Worm (Caenorhabditis elegans) whole organism, L1 larva: ENCODE measurements around the gene T01D1.8.

ENCODE experiments used
- C04F5.9 ChIP-seq: sonication (generic microtip); optimal IDR thresholded peaks from 2 replicates; lab custom pipeline; 2016; ENCODE audit warnings: missing genetic modification characterization, missing compliant biosample characterization
- Y116A8C.19 ChIP-seq: sonication (generic microtip); optimal IDR thresholded peaks from 2 replicates; lab custom pipeline; 2016; ENCODE audit warnings: missing compliant biosample characterization, missing genetic modification characterization, borderline replicate concordance
- aly-2 ChIP-seq: fragments of 150-350 bp; optimal IDR thresholded peaks from 2 replicates; lab custom pipeline; 2014; ENCODE audit warnings: missing biosample characterization, missing genetic modification characterization
- ama-1 ChIP-seq: fragments of 150-350 bp; optimal IDR thresholded peaks from 2 replicates; lab custom pipeline; 2014
- blmp-1 ChIP-seq: fragments of 150-350 bp; optimal IDR thresholded peaks from 2 replicates; lab custom pipeline; 2014; ENCODE audit warnings: missing biosample characterization, missing genetic modification characterization
- ceh-63 ChIP-seq: fragments of 200-800 bp; sonication (Bioruptor generic); optimal IDR thresholded peaks from 2 replicates; lab custom pipeline; 2018; ENCODE audit warnings: mild to moderate bottlenecking, missing genetic modification characterization, missing compliant biosample characterization
- ceh-82 ChIP-seq, 3 experiments: fragments of 150-350 bp in 1 of 3; sonication (generic microtip) in 2 of 3; optimal IDR thresholded peaks; 2 replicates each; lab custom pipeline; 2014 to 2017; ENCODE audit warnings: missing biosample characterization in 3 of 3, missing genetic modification characterization in 3 of 3
- ceh-88 ChIP-seq: fragments of 200-800 bp; sonication (Bioruptor generic); IDR thresholded peaks from 2 replicates; pipeline ENCODE4 v1.3.6; 2022; ENCODE audit warnings: missing genetic modification characterization, missing compliant biosample characterization
- ceh-90 ChIP-seq: sonication (generic microtip); optimal IDR thresholded peaks from 2 replicates; lab custom pipeline; 2016; ENCODE audit warnings: missing genetic modification characterization, missing compliant biosample characterization
- ces-1 ChIP-seq: fragments of 150-350 bp; optimal IDR thresholded peaks from 2 replicates; lab custom pipeline; 2014; ENCODE audit warnings: missing biosample characterization, missing genetic modification reagents, missing genetic modification characterization
- efl-1 ChIP-seq, 4 experiments: fragments of 150-350 bp; optimal IDR thresholded peaks in 3 of 4; peaks in 1 of 4; 1 replicate in 1 of 4; 2 replicates in 3 of 4; lab custom pipeline; 2014; ENCODE audit warnings: missing biosample characterization in 2 of 4, missing genetic modification characterization in 2 of 4, missing genetic modification reagents in 2 of 4
- elt-2 ChIP-seq: sonication (generic microtip); optimal IDR thresholded peaks from 2 replicates; lab custom pipeline; 2016; ENCODE audit warnings: missing genetic modification characterization, mild to moderate bottlenecking, inconsistent platforms, missing compliant biosample characterization, missing genetic modification reagents
- fkh-10 ChIP-seq: sonication (generic microtip); optimal IDR thresholded peaks from 2 replicates; lab custom pipeline; 2017; ENCODE audit warnings: missing biosample characterization, missing genetic modification reagents, missing genetic modification characterization
- fos-1 ChIP-seq: fragments of 150-350 bp; optimal IDR thresholded peaks from 2 replicates; lab custom pipeline; 2014; ENCODE audit warnings: missing biosample characterization, missing genetic modification characterization
- grh-1 ChIP-seq: fragments of 200-800 bp; sonication (Bioruptor generic); IDR thresholded peaks from 2 replicates; pipeline ENCODE4 v1.3.6; 2022; ENCODE audit warnings: missing genetic modification reagents, missing genetic modification characterization, missing compliant biosample characterization
- hlh-17 ChIP-seq: fragments of 200-800 bp; sonication (Bioruptor generic); optimal IDR thresholded peaks from 2 replicates; lab custom pipeline; 2018; ENCODE audit warnings: missing genetic modification characterization, mild to moderate bottlenecking, missing compliant biosample characterization, moderate library complexity, borderline replicate concordance
- isw-1 ChIP-seq: fragments of 200-800 bp; sonication (Bioruptor generic); IDR thresholded peaks from 2 replicates; pipeline ENCODE4 v1.3.6; 2022; ENCODE audit warnings: missing genetic modification characterization, missing compliant biosample characterization
- jun-1 ChIP-seq: fragments of 150-350 bp; optimal IDR thresholded peaks from 2 replicates; lab custom pipeline; 2014; ENCODE audit warnings: missing biosample characterization, missing genetic modification reagents, missing genetic modification characterization
- lin-13 ChIP-seq: fragments of 150-350 bp; optimal IDR thresholded peaks from 2 replicates; lab custom pipeline; 2014; ENCODE audit warnings: missing biosample characterization, missing genetic modification reagents, missing genetic modification characterization
- lin-14 ChIP-seq: fragments of 200-800 bp; sonication (Bioruptor generic); optimal IDR thresholded peaks from 2 replicates; lab custom pipeline; 2018; ENCODE audit warnings: mild to moderate bottlenecking, missing genetic modification characterization, moderate library complexity, missing compliant biosample characterization
- lin-35 ChIP-seq, 2 experiments: fragments of 150-350 bp; optimal IDR thresholded peaks; 2 replicates each; lab custom pipeline; 2014; ENCODE audit warnings: missing biosample characterization in 2 of 2, missing genetic modification characterization in 2 of 2, missing genetic modification reagents in 2 of 2
- lin-39 ChIP-seq: fragments of 150-350 bp; optimal IDR thresholded peaks from 2 replicates; lab custom pipeline; 2014; ENCODE audit warnings: missing biosample characterization, missing genetic modification reagents, missing genetic modification characterization
- mdl-1 ChIP-seq, 2 experiments: fragments of 150-350 bp; optimal IDR thresholded peaks; 2 replicates each; lab custom pipeline; 2014 to 2017; ENCODE audit warnings: missing biosample characterization in 2 of 2, missing genetic modification characterization in 2 of 2, inconsistent platforms in 1 of 2
- nhr-19 ChIP-seq: fragments of 200-800 bp; sonication (Bioruptor generic); conservative IDR thresholded peaks from 2 replicates; pipeline ENCODE4 v1.3.6; 2022; ENCODE audit warnings: missing genetic modification characterization, missing compliant biosample characterization
- nhr-237 ChIP-seq: fragments of 150-350 bp; optimal IDR thresholded peaks from 2 replicates; lab custom pipeline; 2014; ENCODE audit warnings: missing biosample characterization, missing genetic modification characterization
- nhr-47 ChIP-seq: sonication (generic microtip); optimal IDR thresholded peaks from 2 replicates; lab custom pipeline; 2016; ENCODE audit warnings: mild to moderate bottlenecking, missing genetic modification characterization, moderate library complexity, missing compliant biosample characterization
- nhr-71 ChIP-seq: sonication (generic microtip); optimal IDR thresholded peaks from 2 replicates; lab custom pipeline; 2016; ENCODE audit warnings: mild to moderate bottlenecking, missing genetic modification characterization, moderate library complexity, missing compliant biosample characterization
- nhr-84 ChIP-seq: sonication (generic microtip); optimal IDR thresholded peaks from 2 replicates; lab custom pipeline; 2017; ENCODE audit warnings: missing biosample characterization, missing genetic modification characterization
- pag-3 ChIP-seq: sonication (generic microtip); optimal IDR thresholded peaks from 2 replicates; lab custom pipeline; 2017; ENCODE audit warnings: missing genetic modification characterization, mild to moderate bottlenecking, missing compliant biosample characterization, antibody characterized with exemption, borderline replicate concordance; ENCODE audit not compliant: insufficient read depth
- pax-3 ChIP-seq: fragments of 200-800 bp; sonication (Bioruptor generic); optimal IDR thresholded peaks from 2 replicates; lab custom pipeline; 2018; ENCODE audit warnings: mild to moderate bottlenecking, missing genetic modification characterization, moderate library complexity, missing compliant biosample characterization
- pqm-1 ChIP-seq: sonication (generic microtip); optimal IDR thresholded peaks from 3 replicates; lab custom pipeline; 2017; ENCODE audit warnings: missing biosample characterization, missing genetic modification characterization
- rnt-1 ChIP-seq: sonication (generic microtip); optimal IDR thresholded peaks from 2 replicates; lab custom pipeline; 2016; ENCODE audit warnings: mild to moderate bottlenecking, missing genetic modification characterization, moderate library complexity, missing compliant biosample characterization
- skn-1 ChIP-seq: fragments of 150-350 bp; optimal IDR thresholded peaks from 2 replicates; lab custom pipeline; 2014; ENCODE audit warnings: missing biosample characterization, missing genetic modification characterization
- snpc-4 ChIP-seq: fragments of 150-350 bp; optimal IDR thresholded peaks from 2 replicates; lab custom pipeline; 2014; ENCODE audit warnings: missing biosample characterization, missing genetic modification characterization
- snu-23 ChIP-seq: sonication (generic microtip); optimal IDR thresholded peaks from 2 replicates; lab custom pipeline; 2016; ENCODE audit warnings: missing genetic modification characterization, missing compliant biosample characterization
- sox-4 ChIP-seq: sonication (generic microtip); optimal IDR thresholded peaks from 2 replicates; lab custom pipeline; 2016; ENCODE audit warnings: missing genetic modification characterization, missing compliant biosample characterization
- sptf-1 ChIP-seq: fragments of 150-350 bp; optimal IDR thresholded peaks from 2 replicates; lab custom pipeline; 2014; ENCODE audit warnings: missing biosample characterization, missing genetic modification characterization
- sup-37 ChIP-seq: fragments of 200-800 bp; sonication (Bioruptor generic); optimal IDR thresholded peaks from 2 replicates; lab custom pipeline; 2018; ENCODE audit warnings: mild to moderate bottlenecking, missing genetic modification characterization, missing compliant biosample characterization
- swsn-7 ChIP-seq: sonication (generic microtip); optimal IDR thresholded peaks from 2 replicates; lab custom pipeline; 2016; ENCODE audit warnings: missing genetic modification characterization, missing compliant biosample characterization
- tbx-2 ChIP-seq: sonication (generic microtip); optimal IDR thresholded peaks from 2 replicates; lab custom pipeline; 2016; ENCODE audit warnings: missing genetic modification characterization, missing compliant biosample characterization
- unc-130 ChIP-seq: fragments of 150-350 bp; optimal IDR thresholded peaks from 2 replicates; lab custom pipeline; 2017; ENCODE audit warnings: missing biosample characterization, missing genetic modification characterization, inconsistent platforms
- unc-30 ChIP-seq: sonication (generic microtip); optimal IDR thresholded peaks from 2 replicates; lab custom pipeline; 2017; ENCODE audit warnings: missing biosample characterization, missing genetic modification characterization
- unc-62 ChIP-seq: fragments of 150-350 bp; optimal IDR thresholded peaks from 2 replicates; lab custom pipeline; 2014; ENCODE audit warnings: missing biosample characterization, missing genetic modification reagents, missing genetic modification characterization
- unc-86 ChIP-seq: sonication (generic microtip); optimal IDR thresholded peaks from 2 replicates; lab custom pipeline; 2016; ENCODE audit warnings: missing genetic modification characterization, missing compliant biosample characterization
- unc-98 ChIP-seq: fragments of 200-800 bp; sonication (Bioruptor generic); IDR thresholded peaks from 2 replicates; pipeline ENCODE4 v1.3.6; 2022; ENCODE audit warnings: missing genetic modification characterization, missing compliant biosample characterization
- zag-1 ChIP-seq: fragments of 150-350 bp; optimal IDR thresholded peaks from 2 replicates; lab custom pipeline; 2014; ENCODE audit warnings: missing biosample characterization, missing genetic modification characterization
- ztf-11 ChIP-seq, 2 experiments: sonication (generic microtip); optimal IDR thresholded peaks; 2 replicates each; lab custom pipeline; 2016 to 2017; ENCODE audit warnings: missing genetic modification characterization in 2 of 2, missing biosample characterization in 1 of 2, missing compliant biosample characterization in 1 of 2

The T01D1.8 gene

ce11 chrII:196685-197084 is 10.1 kb downstream of the T01D1.8 start, which contains the start of gene chs-2:
Gene chs-2, plus strand, starts transcription at chrII:196985.
- TF ChIP-seq efl-1 (optimal IDR thresholded peaks at IDR 0.05; lab: Kevin White, UChicago) (no peak), efl-1 (GFP tag; optimal IDR thresholded peaks at IDR 0.05 in 1 of 2; lab: Kevin White, UChicago) (peak in 1 of 2 experiments; percentile 52), ama-1 (lab: Kevin White, UChicago) (no peak)
- TF ChIP-seq, all 84 proteins: peak for 1

ce11 chrII:208097-208496 is 21.6 kb downstream of the T01D1.8 start:
- TF ChIP-seq ztf-11 (tag; optimal IDR thresholded peaks at IDR 0.05; lab: Kevin White, UChicago): no peak
- TF ChIP-seq swsn-7 (tag; lab: Kevin White, UChicago): no peak
- no peak for TF ChIP-seq nhr-237
- TF ChIP-seq lin-39 (tag; lab: Kevin White, UChicago): no peak
- TF ChIP-seq nhr-47 (tag; lab: Kevin White, UChicago): no peak
- no peak for TF ChIP-seq fkh-10 (GFP tag; lab: Kevin White, UChicago)
- TF ChIP-seq aly-2 (tag; lab: Kevin White, UChicago): no peak

ce11 chrII:216598-216997 is 30.1 kb downstream of the T01D1.8 start, which contains the start of gene F48A11.4:
Gene F48A11.4, minus strand, starts transcription at chrII:216621.
- peak; percentile 73 for TF ChIP-seq ceh-90 (tag; lab: Kevin White, UChicago)
- peak; percentile 95 for TF ChIP-seq skn-1 (tag; lab: Kevin White, UChicago)
- peak; percentile 86 for TF ChIP-seq ama-1 (lab: Kevin White, UChicago)
- TF ChIP-seq unc-86 (tag; lab: Kevin White, UChicago): peak; percentile 93
- no peak for TF ChIP-seq pqm-1 (tag; lab: Kevin White, UChicago)
- TF ChIP-seq unc-130 (tag; lab: Kevin White, UChicago): peak; percentile 97
- peak; percentile 96 to 97 (median 96) for TF ChIP-seq ceh-82 (tag; optimal IDR thresholded peaks at IDR 0.05; lab: Kevin White, UChicago)
- TF ChIP-seq rnt-1 (tag; lab: Kevin White, UChicago): peak; percentile 98
- no peak for TF ChIP-seq sptf-1 (tag; lab: Kevin White, UChicago)
- TF ChIP-seq C04F5.9 (tag; lab: Kevin White, UChicago): peak; percentile 88
- peak; percentile 97 for TF ChIP-seq nhr-71
- no peak for TF ChIP-seq ceh-63 (GFP tag; lab: Kevin White, UChicago)
- TF ChIP-seq snu-23 (GFP tag; lab: Kevin White, UChicago): peak; percentile 98
- TF ChIP-seq isw-1 (GFP tag; lab: Robert Waterston, UW): peak; percentile 92
- TF ChIP-seq lin-35 (GFP tag; optimal IDR thresholded peaks at IDR 0.05; lab: Kevin White, UChicago): peak; percentile 100
- peak in 1 of 2 experiments; percentile 85 for TF ChIP-seq mdl-1 (tag; optimal IDR thresholded peaks at IDR 0.05; lab: Kevin White, UChicago)
- no peak for TF ChIP-seq pag-3 (tag; lab: Kevin White, UChicago)
- TF ChIP-seq ces-1 (GFP tag; lab: Kevin White, UChicago): no peak
- TF ChIP-seq jun-1 (tag; lab: Kevin White, UChicago): peak; percentile 93
- TF ChIP-seq ceh-88 (GFP tag; lab: Robert Waterston, UW): peak; percentile 86
- TF ChIP-seq nhr-84: no peak
- TF ChIP-seq grh-1 (GFP tag; lab: Robert Waterston, UW): peak; percentile 90
- peak; percentile 54 for TF ChIP-seq zag-1
- TF ChIP-seq hlh-17 (GFP tag; lab: Kevin White, UChicago): no peak
- TF ChIP-seq blmp-1 (tag; lab: Kevin White, UChicago): peak; percentile 81
- peak; percentile 93 for TF ChIP-seq lin-14 (GFP tag; lab: Kevin White, UChicago)
- peak; percentile 82 for TF ChIP-seq elt-2 (tag; lab: Kevin White, UChicago)
- peak; percentile 17 for TF ChIP-seq unc-30 (tag; lab: Kevin White, UChicago)
- peak; percentile 78 for TF ChIP-seq unc-98 (GFP tag; lab: Robert Waterston, UW)
- TF ChIP-seq sox-4 (tag; lab: Kevin White, UChicago): peak; percentile 89
- TF ChIP-seq fos-1 (tag; lab: Kevin White, UChicago): peak; percentile 90
- peak; percentile 95 for TF ChIP-seq swsn-7 (tag; lab: Kevin White, UChicago)
- TF ChIP-seq ztf-11 (tag; optimal IDR thresholded peaks at IDR 0.05; lab: Kevin White, UChicago): peak; percentile 67 to 86
- peak; percentile 67 for TF ChIP-seq snpc-4 (tag; lab: Kevin White, UChicago)
- TF ChIP-seq nhr-237: peak; percentile 82
- peak; percentile 90 for TF ChIP-seq lin-13
- TF ChIP-seq nhr-19 (GFP tag; lab: Robert Waterston, UW): peak; percentile 95
- peak; percentile 100 for TF ChIP-seq efl-1 (optimal IDR thresholded peaks at IDR 0.05; lab: Kevin White, UChicago)
- TF ChIP-seq efl-1 (GFP tag; optimal IDR thresholded peaks at IDR 0.05 in 1 of 2; lab: Kevin White, UChicago): peak; percentile 100
- peak; percentile 96 for TF ChIP-seq tbx-2 (tag; lab: Kevin White, UChicago)
- peak; percentile 7 for TF ChIP-seq unc-62 (GFP tag; lab: Kevin White, UChicago)
- peak; percentile 90 for TF ChIP-seq sup-37 (GFP tag; lab: Kevin White, UChicago)
- peak; percentile 91 for TF ChIP-seq pax-3 (tag; lab: Kevin White, UChicago)
- TF ChIP-seq Y116A8C.19 (tag; lab: Kevin White, UChicago): no peak
